Worm (Caenorhabditis elegans) whole organism, L2 larva: ENCODE data around the gene iff-2.

ENCODE experiments used
- aly-2 ChIP-seq: fragments of 150-350 bp; optimal IDR thresholded peaks from 2 replicates; lab custom pipeline; 2014; ENCODE audit warnings: missing biosample characterization, missing genetic modification characterization
- egl-27 ChIP-seq: sonication (generic microtip); optimal IDR thresholded peaks from 3 replicates; lab custom pipeline; 2017; ENCODE audit warnings: missing biosample characterization, missing genetic modification reagents, missing genetic modification characterization
- fos-1 ChIP-seq: fragments of 150-350 bp; optimal IDR thresholded peaks from 2 replicates; lab custom pipeline; 2014; ENCODE audit warnings: missing biosample characterization, missing genetic modification characterization
- nhr-77 ChIP-seq: fragments of 150-350 bp; optimal IDR thresholded peaks from 2 replicates; lab custom pipeline; 2014; ENCODE audit warnings: missing biosample characterization, missing genetic modification characterization

DNA sequence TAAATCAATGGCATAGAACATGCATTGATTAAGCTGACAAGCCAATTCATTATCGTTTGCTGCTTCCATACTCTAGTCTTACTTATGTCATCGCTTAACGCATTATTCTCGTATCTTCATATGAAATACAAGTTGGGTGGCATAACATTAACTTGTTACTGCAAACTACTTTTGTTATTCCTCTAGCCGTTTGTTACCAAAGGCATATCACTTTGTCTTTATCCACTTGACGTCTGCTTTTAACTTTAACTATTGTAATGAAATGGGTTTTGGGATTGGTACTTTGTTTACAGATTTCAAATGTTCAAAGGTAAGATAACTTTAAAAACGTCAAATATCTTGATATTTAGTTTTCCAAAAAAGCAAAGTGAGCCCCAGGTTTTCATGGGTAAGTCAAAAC, 25.1 kb downstream of the iff-2 start, which contains the start of gene W01C9.2:
- no peak for TF ChIP-seq fos-1 (tag; lab: Kevin White, UChicago)
- TF ChIP-seq aly-2 (tag; lab: Kevin White, UChicago) = no peak
- no peak for TF ChIP-seq egl-27
- TF ChIP-seq nhr-77 (tag; lab: Kevin White, UChicago) = no peak
